Fruit fly (Drosophila melanogaster): Measurements from ENCODE around the gene ATPsynCF6.

- TF ChIP-seq dsf (GFP tag; optimal IDR thresholded peaks at IDR 0.05; ENCODE audit: borderline replicate concordance) (no peak), Mio (GFP tag; optimal IDR thresholded peaks at IDR 0.05) (peak; percentile 16), pan (optimal IDR thresholded peaks at IDR 0.05) (no peak), Jra (GFP tag; optimal IDR thresholded peaks at IDR 0.05) (no peak), Hr78 (GFP tag; optimal IDR thresholded peaks at IDR 0.05) (no peak)
These were observed 21.7 kb downstream of the ATPsynCF6 start for dm6 chr3R:23334036-23334744.
